Worm (Caenorhabditis elegans) whole organism, L3 larva: Measurements from ENCODE around the gene F13B6.1.

ENCODE experiments used
- ama-1 ChIP-seq: fragments of 150-350 bp; optimal IDR thresholded peaks from 2 replicates; lab custom pipeline; 2018
- ceh-82 ChIP-seq: fragments of 150-350 bp; optimal IDR thresholded peaks from 2 replicates; lab custom pipeline; 2014; ENCODE audit warnings: missing biosample characterization, missing genetic modification characterization
- elt-1 ChIP-seq: fragments of 150-350 bp; optimal IDR thresholded peaks from 2 replicates; lab custom pipeline; 2014; ENCODE audit warnings: missing biosample characterization, missing genetic modification characterization
- fkh-10 ChIP-seq: sonication (generic microtip); optimal IDR thresholded peaks from 2 replicates; lab custom pipeline; 2017; ENCODE audit warnings: missing biosample characterization, missing genetic modification reagents, missing genetic modification characterization

DNA sequence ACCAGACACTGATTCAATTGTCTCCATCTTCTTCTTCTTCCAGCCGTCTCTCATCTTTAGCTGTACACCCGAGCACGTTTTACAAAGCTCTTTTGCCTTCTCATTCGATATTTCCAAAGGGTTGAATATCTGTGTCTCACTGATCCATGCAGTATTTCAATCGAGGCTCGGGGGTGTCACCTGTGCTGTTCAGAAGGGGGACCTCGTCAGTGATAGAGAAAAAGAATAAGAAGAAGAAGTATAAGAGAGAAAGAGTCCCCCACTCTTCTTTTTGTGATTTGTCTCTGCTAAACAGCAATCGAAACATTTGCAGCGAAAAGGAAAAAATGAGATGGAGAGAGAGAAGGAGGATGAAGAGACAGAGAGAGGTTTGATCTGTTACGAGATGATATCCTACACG is 30.3 kb upstream of the F13B6.1 start:
- TF ChIP-seq ceh-82 (no peak), elt-1 (tag; lab: Kevin White, UChicago) (no peak), fkh-10 (GFP tag; lab: Kevin White, UChicago) (no peak), ama-1 (no peak)
